Worm (Caenorhabditis elegans) whole organism, late embryonic: ENCODE results near the gene cyp-14A2.

Experiments used
- ahr-1 ChIP-seq: sonication (generic microtip); optimal IDR thresholded peaks from 2 replicates; lab custom pipeline; 2016; ENCODE audit warnings: missing genetic modification characterization, missing compliant biosample characterization
- ceh-34 ChIP-seq: sonication (generic microtip); optimal IDR thresholded peaks from 2 replicates; lab custom pipeline; 2016; ENCODE audit warnings: mild to moderate bottlenecking, missing genetic modification characterization, missing compliant biosample characterization
- fkh-10 ChIP-seq: fragments of 150-350 bp; optimal IDR thresholded peaks from 2 replicates; lab custom pipeline; 2014; ENCODE audit warnings: missing biosample characterization, missing genetic modification reagents, missing genetic modification characterization
- hlh-13 ChIP-seq: fragments of 200-800 bp; sonication (Bioruptor generic); optimal IDR thresholded peaks from 2 replicates; lab custom pipeline; 2018; ENCODE audit warnings: mild to moderate bottlenecking, missing genetic modification characterization, missing compliant biosample characterization
- nhr-11 ChIP-seq: fragments of 150-350 bp; optimal IDR thresholded peaks from 2 replicates; lab custom pipeline; 2014; ENCODE audit warnings: missing biosample characterization, missing genetic modification characterization
- pqm-1 ChIP-seq: sonication (generic microtip); optimal IDR thresholded peaks from 2 replicates; lab custom pipeline; 2016; ENCODE audit warnings: missing genetic modification characterization, missing compliant biosample characterization
- tbx-7 ChIP-seq: sonication (generic microtip); optimal IDR thresholded peaks from 2 replicates; lab custom pipeline; 2016; ENCODE audit warnings: missing genotype, missing genetic modification characterization, missing compliant biosample characterization
- ttx-3 ChIP-seq: sonication (generic microtip); optimal IDR thresholded peaks from 2 replicates; lab custom pipeline; 2016; ENCODE audit warnings: missing genetic modification reagents, missing genetic modification characterization, missing compliant biosample characterization
- unc-42 ChIP-seq: sonication (generic microtip); optimal IDR thresholded peaks from 2 replicates; lab custom pipeline; 2016; ENCODE audit warnings: missing genotype, missing genetic modification characterization, missing compliant biosample characterization

DNA sequence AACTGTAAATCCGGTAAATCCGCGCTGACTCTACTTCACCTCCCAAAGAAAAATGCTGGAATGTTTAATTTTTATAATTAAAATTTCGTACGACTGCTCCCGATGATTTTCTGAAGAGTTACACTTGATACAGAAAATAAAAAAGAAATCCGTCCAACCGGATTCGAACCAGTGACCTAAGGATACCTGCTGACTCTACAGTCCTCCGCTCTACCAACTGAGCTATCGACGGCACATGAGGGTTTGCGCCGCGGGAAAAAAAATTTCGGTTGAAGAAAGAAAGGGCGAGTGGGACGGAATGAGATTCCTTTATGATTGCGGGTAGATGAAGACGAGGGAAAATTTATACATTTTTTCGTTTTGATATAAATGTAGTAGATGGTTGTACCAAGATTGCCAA lies 15.1 kb upstream of the cyp-14A2 start:
- TF ChIP-seq tbx-7 (tag; lab: Kevin White, UChicago) (no peak), ceh-34 (tag; lab: Kevin White, UChicago) (no peak), unc-42 (tag; lab: Kevin White, UChicago) (no peak), pqm-1 (tag; lab: Kevin White, UChicago) (no peak), ahr-1 (tag; lab: Kevin White, UChicago) (no peak), nhr-11 (no peak), fkh-10 (no peak), hlh-13 (GFP tag; lab: Kevin White, UChicago) (no peak), ttx-3 (tag; lab: Kevin White, UChicago) (no peak)
